Worm (Caenorhabditis elegans): ENCODE data around the gene crt-1.
A peak's percentile ranks its signal among the peaks of the same experiment; 100 is the strongest.

Gene crt-1

ce11 chrV:6099634-6100033, 708 bp downstream of the crt-1 start (continued):
- no peak for TF ChIP-seq hlh-4 (tag; optimal IDR thresholded peaks at IDR 0.05)

- peak; percentile 71 for TF ChIP-seq aly-2 (tag; optimal IDR thresholded peaks at IDR 0.05)
- no peak for TF ChIP-seq fos-1 (tag; optimal IDR thresholded peaks at IDR 0.05)
- peak; percentile 30 for TF ChIP-seq nhr-85 (tag)
- peak; percentile 60 for TF ChIP-seq xbp-1 (tag; optimal IDR thresholded peaks at IDR 0.05)
- peak; percentile 26 for TF ChIP-seq nhr-71 (tag; optimal IDR thresholded peaks at IDR 0.05)
- peak in 1 of 2 experiments; percentile 24 for TF ChIP-seq efl-1 (optimal IDR thresholded peaks at IDR 0.05)
- TF ChIP-seq efl-1 (GFP tag; optimal IDR thresholded peaks at IDR 0.05 in 1 of 2), result peak in 1 of 2 experiments; percentile 82
- TF ChIP-seq snu-23 (GFP tag; optimal IDR thresholded peaks at IDR 0.05), result peak; percentile 16
- peak; percentile 23 for TF ChIP-seq nhr-90 (tag; optimal IDR thresholded peaks at IDR 0.05; ENCODE audit: poor library complexity)
- TF ChIP-seq rnt-1 (tag; optimal IDR thresholded peaks at IDR 0.05), result peak; percentile 28
- TF ChIP-seq ztf-11 (tag; optimal IDR thresholded peaks at IDR 0.05), result no peak
- TF ChIP-seq zag-1 (tag; optimal IDR thresholded peaks at IDR 0.05), result no peak
- TF ChIP-seq ama-1 (optimal IDR thresholded peaks at IDR 0.05), result peak; percentile 87
- peak; percentile 22 to 55 for TF ChIP-seq lsy-2 (tag; optimal IDR thresholded peaks at IDR 0.05)
- TF ChIP-seq ces-1 (GFP tag; optimal IDR thresholded peaks at IDR 0.05), result no peak
Measured at ce11 chrV:6098755-6099155, 1.6 kb downstream of the crt-1 start.

ce11 chrV:6096559-6097155, 3.7 kb downstream of the crt-1 start, which contains the start of gene smut-1:
Gene smut-1 (plus strand): TSS chrV:6097105.
- TF ChIP-seq sox-4 (tag; optimal IDR thresholded peaks at IDR 0.05), result no peak
- no peak for TF ChIP-seq ces-1 (GFP tag; optimal IDR thresholded peaks at IDR 0.05)
- no peak for TF ChIP-seq blmp-1 (tag; optimal IDR thresholded peaks at IDR 0.05)
- TF ChIP-seq C04F5.9 (tag; optimal IDR thresholded peaks at IDR 0.05), result no peak
- TF ChIP-seq ceh-90 (tag; optimal IDR thresholded peaks at IDR 0.05), result no peak
- no peak for TF ChIP-seq zag-1 (tag; optimal IDR thresholded peaks at IDR 0.05)
- TF ChIP-seq pag-3 (tag; optimal IDR thresholded peaks at IDR 0.05; ENCODE audit: borderline replicate concordance, insufficient read depth), result no peak
- TF ChIP-seq nhr-11 (tag; optimal IDR thresholded peaks at IDR 0.05), result no peak
- no peak for TF ChIP-seq efl-1 (optimal IDR thresholded peaks at IDR 0.05)
- peak in 1 of 2 experiments; percentile 91 for TF ChIP-seq efl-1 (GFP tag; optimal IDR thresholded peaks at IDR 0.05 in 1 of 2)

ce11 chrV:6095829-6096228, 4.5 kb downstream of the crt-1 start, which contains the start of gene Y38A10A.7:
Gene Y38A10A.7 (plus strand): TSS chrV:6096197.
- TF ChIP-seq efl-3 (GFP tag; optimal IDR thresholded peaks at IDR 0.05) (no peak), nhr-71 (tag; optimal IDR thresholded peaks at IDR 0.05) (peak; percentile 22), snpc-4 (tag; optimal IDR thresholded peaks at IDR 0.05) (no peak), ztf-11 (tag; optimal IDR thresholded peaks at IDR 0.05) (no peak), jun-1 (tag; optimal IDR thresholded peaks at IDR 0.05) (no peak), tbx-2 (tag; optimal IDR thresholded peaks at IDR 0.05) (peak; percentile 10), C16A3.4 (tag; optimal IDR thresholded peaks at IDR 0.05) (no peak), nhr-20 (tag; optimal IDR thresholded peaks at IDR 0.05) (peak; percentile 29), swsn-7 (tag; optimal IDR thresholded peaks at IDR 0.05) (peak; percentile 39), nhr-85 (tag) (peak; percentile 43), nhr-19 (GFP tag; conservative IDR thresholded peaks at IDR 0.05) (peak; percentile 11; the same call in 1 of the 2 replicates), lir-3 (tag; optimal IDR thresholded peaks at IDR 0.05; ENCODE audit: poor library complexity) (peak; percentile 10), nhr-237 (tag; optimal IDR thresholded peaks at IDR 0.05) (no peak), hlh-17 (GFP tag; optimal IDR thresholded peaks at IDR 0.05; ENCODE audit: borderline replicate concordance) (no peak), blmp-1 (tag; optimal IDR thresholded peaks at IDR 0.05) (peak; percentile 1), fkh-4 (tag; optimal IDR thresholded peaks at IDR 0.05; ENCODE audit: borderline replicate concordance) (no peak), nhr-47 (tag; optimal IDR thresholded peaks at IDR 0.05) (peak; percentile 16), lin-35 (GFP tag; optimal IDR thresholded peaks at IDR 0.05) (peak; percentile 40 to 57), mep-1 (tag; optimal IDR thresholded peaks at IDR 0.05) (peak; percentile 67), elt-3 (tag; optimal IDR thresholded peaks at IDR 0.05) (no peak), ces-1 (GFP tag; optimal IDR thresholded peaks at IDR 0.05) (no peak), efl-1 (optimal IDR thresholded peaks at IDR 0.05) (peak; percentile 49 to 60), efl-1 (GFP tag; optimal IDR thresholded peaks at IDR 0.05 in 1 of 2) (peak; percentile 41 to 63), lsy-2 (tag; optimal IDR thresholded peaks at IDR 0.05) (peak; percentile 45 to 46), lin-13 (GFP tag; optimal IDR thresholded peaks at IDR 0.05) (no peak), unc-98 (GFP tag; IDR thresholded peaks at IDR 0.05) (no peak), vab-15 (tag; optimal IDR thresholded peaks at IDR 0.05) (no peak), mab-9 (GFP tag; IDR thresholded peaks at IDR 0.05) (no peak), sup-37 (GFP tag; optimal IDR thresholded peaks at IDR 0.05) (no peak), dpl-1 (GFP tag; optimal IDR thresholded peaks at IDR 0.05) (peak; percentile 35 to 66 (median 66)), zag-1 (tag; optimal IDR thresholded peaks at IDR 0.05) (no peak), egl-13 (tag; optimal IDR thresholded peaks at IDR 0.05) (peak; percentile 9)

All from whole organism, L1 larva.